Worm (Caenorhabditis elegans): ENCODE results near the gene ced-6.

Gene ced-6

ce11 chrIII:5639893-5640292, 44.3 kb downstream of the ced-6 start (continued):
- TF ChIP-seq nhr-11 (tag; optimal IDR thresholded peaks at IDR 0.05) (peak; percentile 15), efl-1 (optimal IDR thresholded peaks at IDR 0.05) (peak; percentile 34 to 53), efl-1 (GFP tag; optimal IDR thresholded peaks at IDR 0.05 in 1 of 2) (peak in 1 of 2 experiments; percentile 6), jun-1 (tag; optimal IDR thresholded peaks at IDR 0.05) (no peak), nhr-20 (tag; optimal IDR thresholded peaks at IDR 0.05) (no peak), nhr-237 (tag; optimal IDR thresholded peaks at IDR 0.05) (no peak), F16B12.6 (tag; optimal IDR thresholded peaks at IDR 0.05) (no peak), isw-1 (GFP tag; IDR thresholded peaks at IDR 0.05) (peak; percentile 27), nhr-28 (tag; optimal IDR thresholded peaks at IDR 0.05) (no peak), ztf-11 (tag; optimal IDR thresholded peaks at IDR 0.05) (no peak), nhr-77 (tag; optimal IDR thresholded peaks at IDR 0.05) (no peak), lin-13 (GFP tag; optimal IDR thresholded peaks at IDR 0.05) (peak; percentile 2), dpl-1 (GFP tag; optimal IDR thresholded peaks at IDR 0.05) (peak in 1 of 3 experiments; percentile 28), mef-2 (tag; optimal IDR thresholded peaks at IDR 0.05) (peak; percentile 34), vab-15 (tag; optimal IDR thresholded peaks at IDR 0.05) (no peak), lin-15B (tag; optimal IDR thresholded peaks at IDR 0.05) (no peak)

ce11 chrIII:5642692-5643091, 47.1 kb downstream of the ced-6 start:
- TF ChIP-seq fkh-4 (tag; optimal IDR thresholded peaks at IDR 0.05; ENCODE audit: borderline replicate concordance) (no peak), nhr-85 (tag) (peak; percentile 46), ceh-8 (GFP tag; optimal IDR thresholded peaks at IDR 0.05) (peak; percentile 2), dsc-1 (tag; optimal IDR thresholded peaks at IDR 0.05) (peak; percentile 19), pax-3 (tag; optimal IDR thresholded peaks at IDR 0.05) (no peak), nhr-71 (tag; optimal IDR thresholded peaks at IDR 0.05) (peak; percentile 21), egl-13 (tag; optimal IDR thresholded peaks at IDR 0.05) (no peak), lin-14 (GFP tag; optimal IDR thresholded peaks at IDR 0.05) (peak; percentile 5), skn-1 (tag; optimal IDR thresholded peaks at IDR 0.05) (no peak), efl-1 (optimal IDR thresholded peaks at IDR 0.05) (no peak), efl-1 (GFP tag; optimal IDR thresholded peaks at IDR 0.05 in 1 of 2) (peak in 1 of 2 experiments; percentile 49), fkh-8 (tag; optimal IDR thresholded peaks at IDR 0.05) (peak; percentile 56)

All from whole organism, L1 larva.